Fruit fly (Drosophila melanogaster): ENCODE results near the gene Orct.

Gene Orct

DNA sequence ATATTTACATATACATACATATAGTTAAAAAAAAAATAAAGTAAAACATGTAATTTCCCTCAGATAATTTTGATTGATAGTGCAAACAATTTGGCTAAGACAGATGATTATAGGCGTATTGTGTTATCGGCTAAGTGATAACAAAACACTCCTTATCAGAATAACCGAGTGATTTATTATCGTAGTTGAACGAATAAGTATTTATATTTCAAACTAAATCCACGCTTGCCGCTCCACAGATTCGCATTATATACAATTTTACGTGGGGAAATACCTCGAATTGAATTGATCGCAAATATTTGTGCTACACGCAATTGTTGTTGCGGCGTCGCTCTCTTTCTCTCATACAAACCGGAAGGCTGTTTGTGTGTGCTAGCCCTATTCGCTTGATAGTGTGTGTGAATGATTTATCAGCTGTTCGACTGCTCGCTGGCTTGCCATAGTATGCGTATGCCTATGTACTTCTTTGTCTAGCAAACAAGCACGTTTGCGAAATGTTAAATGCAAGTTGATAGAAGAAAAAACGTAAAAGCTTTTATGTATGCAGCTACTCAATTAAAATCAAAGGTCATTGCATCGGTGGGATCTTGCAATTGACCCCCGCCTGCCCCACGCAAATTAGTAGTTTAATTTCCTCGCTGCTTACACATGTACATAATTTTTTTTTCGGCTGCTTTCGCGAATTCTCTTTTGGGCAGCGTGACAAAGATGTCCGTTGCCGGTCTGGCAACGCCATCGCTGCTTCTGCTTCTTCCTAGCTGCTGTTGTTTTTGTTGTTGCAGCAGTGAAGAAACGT lies 42.5 kb upstream of the Orct start (continued):
- TF ChIP-seq scrt (GFP tag; optimal IDR thresholded peaks at IDR 0.05) (no peak), bbx (GFP tag; IDR thresholded peaks at IDR 0.05; ENCODE audit: partially characterized antibody) (no peak), nerfin-1 (tag; optimal IDR thresholded peaks at IDR 0.05) (peak; percentile 48), dpn (GFP tag; optimal IDR thresholded peaks at IDR 0.05) (peak in 1 of 2 experiments; percentile 26), exex (tag; optimal IDR thresholded peaks at IDR 0.05) (peak; percentile 56), CG32772 (GFP tag; IDR thresholded peaks at IDR 0.05) (peak; percentile 38; the same call in 1 of the 2 replicates), ttk (GFP tag; IDR thresholded peaks at IDR 0.05) (no peak), CG4360 (GFP tag; IDR thresholded peaks at IDR 0.05) (peak; percentile 84), CG13287 (GFP tag; IDR thresholded peaks at IDR 0.05; ENCODE audit: partially characterized antibody) (peak; percentile 12; the same call in 1 of the 2 replicates), CG12104 (GFP tag; optimal IDR thresholded peaks at IDR 0.05) (no peak), CG11085 (GFP tag; IDR thresholded peaks at IDR 0.05) (no peak), Max (GFP tag; optimal IDR thresholded peaks at IDR 0.05) (peak; percentile 15), fd102C (GFP tag; optimal IDR thresholded peaks at IDR 0.05) (no peak), CG8478 (optimal IDR thresholded peaks at IDR 0.05) (peak; percentile 36), Dll (GFP tag; IDR thresholded peaks at IDR 0.05; ENCODE audit: partially characterized antibody) (0 out of 4 replicates have a peak, but pooled peaks have one; percentile 11), insv (GFP tag; optimal IDR thresholded peaks at IDR 0.05) (no peak), CG17328 (GFP tag; IDR thresholded peaks at IDR 0.05) (no peak), pzg (GFP tag; optimal IDR thresholded peaks at IDR 0.05) (no peak), rib (GFP tag; IDR thresholded peaks at IDR 0.05) (peak; percentile 26; the same call in 1 of the 2 replicates), cad (GFP tag; optimal IDR thresholded peaks at IDR 0.05) (no peak), CG17385 (GFP tag; optimal IDR thresholded peaks at IDR 0.05) (peak; percentile 94), repo (GFP tag; optimal IDR thresholded peaks at IDR 0.05) (peak; percentile 24), CG30020 (tag; optimal IDR thresholded peaks at IDR 0.05) (no peak), CG5953 (GFP tag; IDR thresholded peaks at IDR 0.05) (peak; percentile 34; the same call in 1 of the 2 replicates), stwl (tag; optimal IDR thresholded peaks at IDR 0.05) (peak; percentile 19), CG17359 (tag; optimal IDR thresholded peaks at IDR 0.05) (no peak), nom (GFP tag; optimal IDR thresholded peaks at IDR 0.05) (peak; percentile 0), zfh2 (GFP tag; optimal IDR thresholded peaks at IDR 0.05) (no peak), Hr39 (optimal IDR thresholded peaks at IDR 0.05) (no peak), CG16863 (GFP tag; optimal IDR thresholded peaks at IDR 0.05) (no peak), CG12769 (tag; optimal IDR thresholded peaks at IDR 0.05) (no peak), Dp (GFP tag; optimal IDR thresholded peaks at IDR 0.05) (no peak)

DNA sequence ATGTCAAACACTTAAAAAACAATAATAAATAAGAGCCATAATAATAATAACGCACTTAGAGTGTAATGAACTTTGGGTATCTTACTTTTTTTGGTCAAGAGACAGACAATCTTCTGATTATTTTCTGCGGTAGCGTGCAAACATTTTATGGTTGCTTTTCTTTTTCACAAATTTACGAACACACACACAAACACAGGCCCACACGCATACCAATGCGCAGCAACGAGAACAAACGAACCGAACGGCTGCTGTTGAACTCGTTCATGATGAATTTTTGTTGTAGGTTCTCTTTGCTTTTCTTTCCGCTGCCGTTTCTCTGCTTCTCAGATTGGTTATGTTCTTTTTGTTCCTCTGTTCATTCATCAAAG lies 41.9 kb upstream of the Orct start:
- TF ChIP-seq kah (GFP tag; optimal IDR thresholded peaks at IDR 0.05) = no peak
- TF ChIP-seq CG18619 (GFP tag; optimal IDR thresholded peaks at IDR 0.05) = no peak
- no peak for TF ChIP-seq gem (tag; optimal IDR thresholded peaks at IDR 0.05)
- no peak for TF ChIP-seq tup (GFP tag; optimal IDR thresholded peaks at IDR 0.05)
- peak; percentile 53 for TF ChIP-seq CG12155 (GFP tag; optimal IDR thresholded peaks at IDR 0.05)
- no peak for TF ChIP-seq zen2 (GFP tag; IDR thresholded peaks at IDR 0.05; ENCODE audit: partially characterized antibody)
- TF ChIP-seq dm (GFP tag; optimal IDR thresholded peaks at IDR 0.05) = no peak
- TF ChIP-seq CG7372 (GFP tag; IDR thresholded peaks at IDR 0.05) = no peak
- TF ChIP-seq CG11504 (tag; optimal IDR thresholded peaks at IDR 0.05) = no peak
- no peak for TF ChIP-seq Stat92E (GFP tag; optimal IDR thresholded peaks at IDR 0.05)
- TF ChIP-seq peb (GFP tag; IDR thresholded peaks at IDR 0.05) = no peak
- peak; percentile 59 for TF ChIP-seq cg (GFP tag; optimal IDR thresholded peaks at IDR 0.05)
- peak; percentile 16 for TF ChIP-seq sens (GFP tag)
- no peak for TF ChIP-seq Sry-δ (GFP tag; optimal IDR thresholded peaks at IDR 0.05)
- no peak for TF ChIP-seq CG10431 (GFP tag; optimal IDR thresholded peaks at IDR 0.05)
- TF ChIP-seq chif (GFP tag; optimal IDR thresholded peaks at IDR 0.05) = no peak
- TF ChIP-seq gfzf (GFP tag; optimal IDR thresholded peaks at IDR 0.05) = no peak
- no peak for TF ChIP-seq Mes4 (GFP tag; optimal IDR thresholded peaks at IDR 0.05)
- no peak for TF ChIP-seq Sox102F (GFP tag; optimal IDR thresholded peaks at IDR 0.05)
